Worm (Caenorhabditis elegans) whole organism, L4 larva: ENCODE measurements around the gene bath-36.
A peak's percentile ranks its signal among the peaks of the same experiment; 100 is the strongest.

ENCODE experiments used
- D1046.2 ChIP-seq: fragments of 200-800 bp; sonication (Bioruptor generic); IDR thresholded peaks from 2 replicates; pipeline ENCODE4 v1.3.6; 2022; ENCODE audit warnings: missing genetic modification characterization, missing compliant biosample characterization
- F44E2.7 ChIP-seq: fragments of 200-800 bp; sonication (Bioruptor generic); IDR thresholded peaks from 2 replicates; pipeline ENCODE4 v2.1.2; 2022; ENCODE audit warnings: missing genetic modification characterization, missing compliant biosample characterization
- R02D3.7 ChIP-seq: fragments of 150-350 bp; sonication (generic microtip); optimal IDR thresholded peaks from 3 replicates; lab custom pipeline; 2014; ENCODE audit warnings: missing biosample characterization, missing genetic modification characterization
- T26A8.4 ChIP-seq: fragments of 200-800 bp; sonication (Bioruptor generic); IDR thresholded peaks from 2 replicates; pipeline ENCODE4 v1.3.6; 2022; ENCODE audit warnings: missing genetic modification characterization, missing compliant biosample characterization
- Y105C5A.15 ChIP-seq: fragments of 200-800 bp; sonication (Bioruptor generic); IDR thresholded peaks from 2 replicates; pipeline ENCODE4 v1.3.6; 2022; ENCODE audit warnings: missing genetic modification characterization, missing compliant biosample characterization
- Y5F2A.4 ChIP-seq: fragments of 200-800 bp; sonication (Bioruptor generic); optimal IDR thresholded peaks from 2 replicates; lab custom pipeline; 2018; ENCODE audit warnings: mild to moderate bottlenecking, missing genetic modification characterization, missing compliant biosample characterization
- ZK337.2 ChIP-seq: fragments of 200-800 bp; sonication (Bioruptor generic); IDR thresholded peaks from 2 replicates; pipeline ENCODE4 v1.3.6; 2022; ENCODE audit warnings: missing genetic modification reagents, missing genetic modification characterization, missing compliant biosample characterization
- ceh-28 ChIP-seq: fragments of 150-350 bp; optimal IDR thresholded peaks from 2 replicates; lab custom pipeline; 2014; ENCODE audit warnings: missing biosample characterization, missing genetic modification reagents, missing genetic modification characterization
- ctbp-1 ChIP-seq: fragments of 200-800 bp; sonication (Bioruptor generic); IDR thresholded peaks from 2 replicates; pipeline ENCODE4 v1.3.6; 2022; ENCODE audit warnings: missing genetic modification reagents, missing genetic modification characterization, missing compliant biosample characterization
- daf-16 ChIP-seq, 3 experiments: sonication (generic microtip); optimal IDR thresholded peaks; 2 replicates each; lab custom pipeline; 2016 to 2017; ENCODE audit warnings: missing genetic modification characterization in 3 of 3, missing genetic modification reagents in 3 of 3, mild to moderate bottlenecking in 2 of 3, missing compliant biosample characterization in 2 of 3, missing biosample characterization in 1 of 3, moderate library complexity in 1 of 3
- daf-19 ChIP-seq: fragments of 200-800 bp; sonication (Bioruptor generic); conservative IDR thresholded peaks from 2 replicates; pipeline ENCODE4 v1.3.6; 2022; ENCODE audit warnings: missing genetic modification characterization, missing compliant biosample characterization
- duxl-1 ChIP-seq: sonication (generic microtip); optimal IDR thresholded peaks from 2 replicates; lab custom pipeline; 2016; ENCODE audit warnings: mild to moderate bottlenecking, missing genetic modification characterization, moderate library complexity, missing compliant biosample characterization; ENCODE audit not compliant: poor library complexity
- dve-1 ChIP-seq: sonication (generic microtip); optimal IDR thresholded peaks from 2 replicates; lab custom pipeline; 2017; ENCODE audit warnings: antibody characterized with exemption, mild to moderate bottlenecking, missing genetic modification characterization, missing compliant biosample characterization; ENCODE audit not compliant: insufficient read depth
- egl-27 ChIP-seq: sonication (generic microtip); optimal IDR thresholded peaks from 3 replicates; lab custom pipeline; 2017; ENCODE audit warnings: missing biosample characterization, missing genetic modification reagents, missing genetic modification characterization
- fkh-10 ChIP-seq: fragments of 150-350 bp; optimal IDR thresholded peaks from 2 replicates; lab custom pipeline; 2014; ENCODE audit warnings: missing biosample characterization, missing genetic modification reagents, missing genetic modification characterization
- fos-1 ChIP-seq: fragments of 150-350 bp; optimal IDR thresholded peaks from 2 replicates; lab custom pipeline; 2014; ENCODE audit warnings: missing biosample characterization, missing genetic modification characterization
- hlh-30 ChIP-seq: sonication (generic microtip); optimal IDR thresholded peaks from 2 replicates; lab custom pipeline; 2017; ENCODE audit warnings: antibody characterized with exemption, mild to moderate bottlenecking, missing genetic modification characterization, missing compliant biosample characterization; ENCODE audit not compliant: insufficient read depth
- hmg-1.1 ChIP-seq: fragments of 200-800 bp; sonication (Bioruptor generic); IDR thresholded peaks from 2 replicates; pipeline ENCODE4 v1.3.6; 2022; ENCODE audit warnings: missing genetic modification reagents, missing genetic modification characterization, missing compliant biosample characterization
- lin-13 ChIP-seq: fragments of 150-350 bp; optimal IDR thresholded peaks from 2 replicates; lab custom pipeline; 2014; ENCODE audit warnings: missing biosample characterization, missing genetic modification reagents, missing genetic modification characterization
- lin-29 ChIP-seq: fragments of 200-800 bp; sonication (Bioruptor generic); IDR thresholded peaks from 2 replicates; pipeline ENCODE4 v1.3.6; 2022; ENCODE audit warnings: missing genetic modification reagents, missing genetic modification characterization, missing compliant biosample characterization
- lin-38 ChIP-seq: fragments of 200-800 bp; sonication (Bioruptor generic); IDR thresholded peaks from 2 replicates; pipeline ENCODE4 v1.3.6; 2022; ENCODE audit warnings: missing genetic modification reagents, missing genetic modification characterization, missing compliant biosample characterization
- lin-39 ChIP-seq: fragments of 150-350 bp; optimal IDR thresholded peaks from 2 replicates; lab custom pipeline; 2014; ENCODE audit warnings: missing biosample characterization, missing genetic modification reagents, missing genetic modification characterization
- lir-3 ChIP-seq: sonication (generic microtip); optimal IDR thresholded peaks from 2 replicates; lab custom pipeline; 2016; ENCODE audit warnings: mild to moderate bottlenecking, missing genetic modification characterization, missing compliant biosample characterization
- mdt-29 ChIP-seq: fragments of 200-800 bp; sonication (Bioruptor generic); IDR thresholded peaks from 2 replicates; pipeline ENCODE4 v1.3.6; 2022; ENCODE audit warnings: missing genetic modification reagents, missing genetic modification characterization, missing compliant biosample characterization
- mes-2 ChIP-seq: sonication (generic microtip); optimal IDR thresholded peaks from 2 replicates; lab custom pipeline; 2016; ENCODE audit warnings: missing genotype, mild to moderate bottlenecking, missing genetic modification characterization, missing compliant biosample characterization; ENCODE audit not compliant: poor library complexity, severe bottlenecking
- mxl-3 ChIP-seq: fragments of 200-800 bp; sonication (Bioruptor generic); optimal IDR thresholded peaks from 2 replicates; lab custom pipeline; 2018; ENCODE audit warnings: mild to moderate bottlenecking, missing genetic modification characterization, missing compliant biosample characterization
- nhr-10 ChIP-seq: fragments of 150-350 bp; optimal IDR thresholded peaks from 2 replicates; lab custom pipeline; 2014; ENCODE audit warnings: missing biosample characterization, missing genetic modification characterization
- nhr-28 ChIP-seq: fragments of 150-350 bp; optimal IDR thresholded peaks from 2 replicates; lab custom pipeline; 2014; ENCODE audit warnings: missing biosample characterization, missing genetic modification characterization
- nhr-76 ChIP-seq: fragments of 150-350 bp; optimal IDR thresholded peaks from 2 replicates; lab custom pipeline; 2014; ENCODE audit warnings: missing biosample characterization, missing genetic modification characterization
- pha-4 ChIP-seq, 2 experiments: fragments of 150-350 bp in 1 of 2; fragments of 200-800 bp in 1 of 2; sonication (Bioruptor generic) in 1 of 2; IDR thresholded peaks in 1 of 2; optimal IDR thresholded peaks in 1 of 2; 2 replicates each; pipeline versions ENCODE4 v1.3.6 to Lab custom; 2014 to 2022; ENCODE audit warnings: missing genetic modification characterization in 2 of 2, missing genetic modification reagents in 2 of 2, missing biosample characterization in 1 of 2, missing compliant biosample characterization in 1 of 2
- php-3 ChIP-seq: fragments of 200-800 bp; sonication (Bioruptor generic); IDR thresholded peaks from 2 replicates; pipeline ENCODE4 v1.3.6; 2022; ENCODE audit warnings: missing genetic modification reagents, missing genetic modification characterization, missing compliant biosample characterization
- pqm-1 ChIP-seq: sonication (generic microtip); optimal IDR thresholded peaks from 2 replicates; lab custom pipeline; 2017; ENCODE audit warnings: missing biosample characterization, missing genetic modification characterization
- sdz-12 ChIP-seq: fragments of 200-800 bp; sonication (Bioruptor generic); optimal IDR thresholded peaks from 2 replicates; lab custom pipeline; 2018; ENCODE audit warnings: mild to moderate bottlenecking, missing genetic modification characterization, missing compliant biosample characterization
- set-16 ChIP-seq: fragments of 200-800 bp; sonication (Bioruptor generic); IDR thresholded peaks from 2 replicates; pipeline ENCODE4 v1.3.6; 2022; ENCODE audit warnings: missing genetic modification reagents, missing genetic modification characterization, missing compliant biosample characterization
- zag-1 ChIP-seq: fragments of 150-350 bp; optimal IDR thresholded peaks from 2 replicates; lab custom pipeline; 2014; ENCODE audit warnings: missing biosample characterization, missing genetic modification characterization
- zfp-2 ChIP-seq: sonication (generic microtip); optimal IDR thresholded peaks from 2 replicates; lab custom pipeline; 2016; ENCODE audit warnings: mild to moderate bottlenecking, missing genetic modification characterization, missing compliant biosample characterization
- zip-11 ChIP-seq: fragments of 200-800 bp; sonication (Bioruptor generic); IDR thresholded peaks from 2 replicates; pipeline ENCODE4 v1.3.6; 2022; ENCODE audit warnings: missing genetic modification characterization, missing compliant biosample characterization
- zip-2 ChIP-seq: fragments of 150-350 bp; optimal IDR thresholded peaks from 2 replicates; lab custom pipeline; 2014; ENCODE audit warnings: missing biosample characterization, missing genetic modification characterization
- ztf-11 ChIP-seq: fragments of 150-350 bp; optimal IDR thresholded peaks from 2 replicates; lab custom pipeline; 2014; ENCODE audit warnings: missing biosample characterization, missing genetic modification characterization
- ztf-7 ChIP-seq: fragments of 150-350 bp; optimal IDR thresholded peaks from 2 replicates; lab custom pipeline; 2014; ENCODE audit warnings: missing biosample characterization, missing genetic modification characterization

The bath-36 gene

DNA sequence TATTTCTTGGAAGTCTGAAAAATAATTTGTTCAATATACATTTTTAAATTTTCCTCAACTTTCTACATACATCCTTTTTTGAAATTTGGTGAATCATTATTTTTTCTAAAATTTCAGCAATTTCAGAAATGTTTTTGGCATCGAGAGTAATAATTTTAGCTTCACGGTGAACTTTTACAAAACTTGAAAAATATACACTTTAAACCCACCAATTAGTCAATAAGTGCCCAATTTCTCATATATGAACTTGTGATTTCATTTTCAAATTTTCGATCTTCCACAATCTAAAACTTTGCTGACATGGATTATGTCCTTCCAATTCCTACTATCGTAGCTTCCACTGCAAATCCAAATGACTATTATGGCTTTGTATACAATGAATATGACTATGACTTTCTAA lies 36.0 kb downstream of the bath-36 start, which contains the start of gene srw-24:
Gene srw-24, plus strand, starts transcription at position 301 of the 400 bp plus-strand sequence.
- TF ChIP-seq mdt-29 (GFP tag; lab: Robert Waterston, UW) (no peak), pha-4 (GFP tag; IDR thresholded peaks at IDR 0.05; lab: Robert Waterston, UW) (no peak), pha-4 (tag; optimal IDR thresholded peaks at IDR 0.05; lab: Kevin White, UChicago) (no peak), mes-2 (tag; lab: Kevin White, UChicago) (no peak), zfp-2 (tag; lab: Kevin White, UChicago) (no peak), ztf-7 (no peak), daf-19 (no peak), ctbp-1 (no peak), ceh-28 (no peak), nhr-10 (tag; lab: Kevin White, UChicago) (no peak), D1046.2 (GFP tag; lab: Robert Waterston, UW) (no peak), daf-16 (GFP tag; optimal IDR thresholded peaks at IDR 0.05; lab: Kevin White, UChicago) (no peak), daf-16 (tag; optimal IDR thresholded peaks at IDR 0.05; lab: Kevin White, UChicago) (no peak), hmg-1.1 (GFP tag; lab: Robert Waterston, UW) (no peak), hlh-30 (no peak), lin-13 (GFP tag; lab: Kevin White, UChicago) (no peak), duxl-1 (tag; lab: Kevin White, UChicago) (no peak), lin-38 (GFP tag; lab: Robert Waterston, UW) (no peak), pqm-1 (no peak)
- TF ChIP-seq, all 104 proteins: peak for 0

DNA sequence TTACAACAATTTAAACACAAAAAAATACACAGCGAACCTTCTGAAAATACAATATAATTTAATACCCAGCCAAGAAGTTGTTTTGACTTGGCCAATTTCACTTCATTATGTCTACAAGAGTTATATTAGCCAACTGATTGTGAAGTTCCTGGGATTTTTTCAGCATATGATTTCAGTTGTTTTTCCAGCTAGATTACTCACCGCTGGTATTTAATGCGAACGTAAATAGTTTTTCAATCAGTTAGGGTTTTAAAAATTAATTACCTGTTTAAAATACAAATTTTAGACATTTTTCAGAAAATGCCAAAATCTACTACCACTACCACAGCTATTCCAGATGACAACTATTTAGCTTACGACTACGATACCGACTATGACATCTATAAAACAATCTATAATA lies 38.0 kb downstream of the bath-36 start, which contains the start of gene srw-14:
Gene srw-14, plus strand, starts transcription at position 301 of the 400 bp plus-strand sequence.
- TF ChIP-seq Y5F2A.4: no peak
- TF ChIP-seq set-16: no peak
- TF ChIP-seq ztf-11 (tag; lab: Kevin White, UChicago): no peak
- TF ChIP-seq nhr-10 (tag; lab: Kevin White, UChicago): no peak
- no peak for TF ChIP-seq T26A8.4
- no peak for TF ChIP-seq nhr-28 (tag; lab: Kevin White, UChicago)
- TF ChIP-seq lin-39: no peak
- no peak for TF ChIP-seq nhr-76 (tag; lab: Kevin White, UChicago)
- no peak for TF ChIP-seq zag-1
- no peak for TF ChIP-seq zip-2 (tag; lab: Kevin White, UChicago)
- TF ChIP-seq R02D3.7 (tag; lab: Kevin White, UChicago): no peak
- no peak for TF ChIP-seq sdz-12 (GFP tag; lab: Kevin White, UChicago)
- TF ChIP-seq egl-27: no peak
- TF ChIP-seq dve-1 (tag; lab: Kevin White, UChicago): no peak
- no peak for TF ChIP-seq ZK337.2
- TF ChIP-seq php-3: no peak
- no peak for TF ChIP-seq zip-11 (GFP tag; lab: Robert Waterston, UW)
- no peak for TF ChIP-seq mxl-3 (GFP tag; lab: Kevin White, UChicago)
- no peak for TF ChIP-seq F44E2.7 (GFP tag; lab: Robert Waterston, UW)

DNA sequence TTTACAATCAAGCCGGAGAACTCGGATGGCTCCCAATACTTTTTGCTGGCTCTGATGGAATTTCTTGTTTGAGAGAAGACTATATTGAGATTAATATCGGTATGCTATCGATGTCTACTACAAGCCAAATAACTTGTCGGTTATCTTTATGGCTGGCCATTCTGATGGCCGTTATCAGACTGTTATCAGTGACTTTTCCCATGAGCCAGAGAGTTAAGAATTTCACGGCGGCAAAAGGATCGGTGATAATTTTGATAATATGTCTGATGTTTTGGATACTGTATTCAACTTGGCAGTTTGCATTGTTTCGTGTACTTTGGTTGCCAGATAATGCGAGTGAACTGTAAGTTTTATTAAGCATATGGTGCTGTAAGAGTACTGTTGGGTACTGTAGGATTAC lies 38.5 kb downstream of the bath-36 start:
- TF ChIP-seq pqm-1: peak; percentile 41
- TF ChIP-seq Y105C5A.15: no peak
- TF ChIP-seq ceh-28: no peak

DNA sequence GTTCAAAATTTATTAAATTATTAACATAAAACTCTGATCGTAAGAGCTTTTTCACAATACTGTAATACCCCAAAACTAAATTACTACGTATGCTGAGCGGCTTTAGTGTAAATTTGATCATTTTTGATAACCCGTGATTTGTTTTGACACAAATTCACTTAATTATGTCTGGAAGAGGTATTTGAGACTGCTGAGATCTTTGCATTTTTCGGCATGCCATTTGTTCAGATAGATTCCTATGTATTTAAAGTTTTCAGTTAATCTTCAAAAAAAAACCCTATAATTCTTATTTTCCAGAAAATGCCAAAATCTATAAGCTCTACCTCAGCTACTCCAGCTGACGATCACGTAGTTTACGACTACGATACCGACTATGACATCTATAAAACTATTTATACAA lies 42.6 kb downstream of the bath-36 start, which contains the start of gene srw-15:
Gene srw-15, plus strand, starts transcription at position 301 of the 400 bp plus-strand sequence.
- TF ChIP-seq fkh-10 (GFP tag; lab: Kevin White, UChicago): no peak
- no peak for TF ChIP-seq fos-1 (tag; lab: Kevin White, UChicago)
- no peak for TF ChIP-seq lin-29 (GFP tag; lab: Robert Waterston, UW)
- no peak for TF ChIP-seq lir-3 (tag; lab: Kevin White, UChicago)
- TF ChIP-seq, all 104 proteins: peak for 0
